Fruit fly (Drosophila melanogaster) whole organism, embryonic: ENCODE results near the gene Agpat1.
A peak's percentile ranks its signal among the peaks of the same experiment; 100 is the strongest.

ENCODE experiments used
- CG10209 ChIP-seq: fragments of 200-800 bp; sonication (Bioruptor generic); optimal IDR thresholded peaks from 3 replicates; lab custom pipeline; 2017; ENCODE audit warnings: missing biosample characterization, mild to moderate bottlenecking, missing genetic modification characterization, missing genetic modification reagents
- CG11085 ChIP-seq: fragments of 200-800 bp; sonication (Bioruptor generic); IDR thresholded peaks from 2 replicates; pipeline ENCODE4 v1.3.6; 2022; ENCODE audit warnings: missing biosample characterization, missing genetic modification characterization
- CG11560 ChIP-seq: fragments of 200-800 bp; sonication (Bioruptor generic); IDR thresholded peaks from 3 replicates; pipeline ENCODE4 v1.3.6; 2022; ENCODE audit warnings: missing biosample characterization, missing genetic modification characterization
- CG11695 ChIP-seq: fragments of 200-800 bp; sonication (Bioruptor generic); IDR thresholded peaks from 3 replicates; pipeline ENCODE4 v1.3.6; 2022; ENCODE audit warnings: missing biosample characterization, missing genetic modification characterization
- CG12942 ChIP-seq: fragments of 200-800 bp; sonication (Bioruptor generic); optimal IDR thresholded peaks from 3 replicates; lab custom pipeline; 2016; ENCODE audit warnings: missing biosample characterization, missing genetic modification characterization
- CG13123 ChIP-seq: fragments of 200-800 bp; sonication (Bioruptor generic); optimal IDR thresholded peaks from 2 replicates; lab custom pipeline; 2016; ENCODE audit warnings: missing biosample characterization, missing genetic modification characterization
- CG14050 ChIP-seq: fragments of 200-800 bp; sonication (Bioruptor generic); IDR thresholded peaks from 3 replicates; pipeline ENCODE4 v1.3.6; 2022; ENCODE audit warnings: missing biosample characterization, missing genetic modification characterization
- CG15269 ChIP-seq: fragments of 200-800 bp; sonication (Bioruptor generic); optimal IDR thresholded peaks from 2 replicates; lab custom pipeline; 2018; ENCODE audit warnings: missing biosample characterization, mild to moderate bottlenecking, missing genetic modification characterization, moderate library complexity
- CG1603 ChIP-seq: fragments of 200-800 bp; sonication (Bioruptor generic); optimal IDR thresholded peaks from 2 replicates; lab custom pipeline; 2019; ENCODE audit warnings: missing biosample characterization, mild to moderate bottlenecking, missing genetic modification characterization, moderate library complexity
- CG17912 ChIP-seq: fragments of 200-800 bp; sonication (Bioruptor generic); optimal IDR thresholded peaks from 2 replicates; lab custom pipeline; 2018; ENCODE audit warnings: missing biosample characterization, mild to moderate bottlenecking, missing genetic modification characterization
- CG2116 ChIP-seq: fragments of 200-800 bp; sonication (Bioruptor generic); optimal IDR thresholded peaks from 3 replicates; lab custom pipeline; 2018; ENCODE audit warnings: missing biosample characterization, mild to moderate bottlenecking, missing genetic modification characterization
- CG2889 ChIP-seq: fragments of 200-800 bp; sonication (Bioruptor generic); IDR thresholded peaks from 3 replicates; pipeline ENCODE4 v1.3.6; 2022; ENCODE audit warnings: missing biosample characterization, missing genetic modification characterization
- CG31365 ChIP-seq: fragments of 200-800 bp; sonication (Bioruptor generic); optimal IDR thresholded peaks from 2 replicates; lab custom pipeline; 2018; ENCODE audit warnings: missing biosample characterization, mild to moderate bottlenecking, missing genetic modification characterization
- CG31388 ChIP-seq: fragments of 200-800 bp; sonication (Bioruptor generic); optimal IDR thresholded peaks from 2 replicates; lab custom pipeline; 2016; ENCODE audit warnings: missing biosample characterization, missing genetic modification characterization
- CG3163 ChIP-seq: fragments of 200-800 bp; sonication (Bioruptor generic); optimal IDR thresholded peaks from 3 replicates; lab custom pipeline; 2016; ENCODE audit warnings: missing biosample characterization, missing genetic modification characterization
- CG32767 ChIP-seq: fragments of 200-800 bp; sonication (Bioruptor generic); IDR thresholded peaks from 2 replicates; pipeline ENCODE4 v1.3.6; 2022; ENCODE audit warnings: missing biosample characterization, missing genetic modification characterization
- CG4820 ChIP-seq: fragments of 200-800 bp; sonication (Bioruptor generic); optimal IDR thresholded peaks from 3 replicates; lab custom pipeline; 2016; ENCODE audit warnings: missing biosample characterization, missing genetic modification characterization
- CG6272 ChIP-seq: fragments of 200-800 bp; sonication (Bioruptor generic); IDR thresholded peaks from 2 replicates; pipeline ENCODE4 v1.3.6; 2022; ENCODE audit warnings: missing biosample characterization, missing genetic modification characterization
- CG6689 ChIP-seq: fragments of 200-800 bp; sonication (Bioruptor generic); IDR thresholded peaks from 2 replicates; pipeline ENCODE4 v1.3.6; 2022; ENCODE audit warnings: missing biosample characterization, missing genetic modification characterization
- CG6791 ChIP-seq: fragments of 200-800 bp; sonication (Bioruptor generic); IDR thresholded peaks from 3 replicates; pipeline ENCODE4 v1.3.6; 2022; ENCODE audit warnings: missing biosample characterization, missing genetic modification characterization; ENCODE audit not compliant: partially characterized antibody
- CG7556 ChIP-seq: fragments of 200-800 bp; sonication (Bioruptor generic); optimal IDR thresholded peaks from 2 replicates; lab custom pipeline; 2017; ENCODE audit warnings: missing biosample characterization, mild to moderate bottlenecking, missing genetic modification characterization
- D19B ChIP-seq: fragments of 200-800 bp; sonication (Bioruptor generic); optimal IDR thresholded peaks from 2 replicates; lab custom pipeline; 2017; ENCODE audit warnings: missing biosample characterization, mild to moderate bottlenecking, missing genetic modification characterization
- Dfd ChIP-seq, 2 experiments: fragments of >200 bp; optimal IDR thresholded peaks; 2 replicates each; lab custom pipeline; 2017; ENCODE audit warnings: missing biosample characterization in 2 of 2, missing genetic modification characterization in 2 of 2
- Dip3 ChIP-seq: fragments of 200-800 bp; sonication (Bioruptor generic); optimal IDR thresholded peaks from 3 replicates; lab custom pipeline; 2016; ENCODE audit warnings: missing biosample characterization, missing genetic modification characterization
- Dref ChIP-seq: fragments of 200-800 bp; sonication (Bioruptor generic); IDR thresholded peaks from 2 replicates; pipeline ENCODE4 v1.3.6; 2022; ENCODE audit warnings: missing biosample characterization, missing genetic modification characterization
- Drgx ChIP-seq: fragments of 200-800 bp; sonication (Bioruptor generic); IDR thresholded peaks from 2 replicates; pipeline ENCODE4 v1.3.6; 2022; ENCODE audit warnings: missing biosample characterization, missing genetic modification characterization
- Hey ChIP-seq: fragments of 200-800 bp; sonication (Bioruptor generic); optimal IDR thresholded peaks from 3 replicates; lab custom pipeline; 2018; ENCODE audit warnings: missing biosample characterization, mild to moderate bottlenecking, missing genetic modification characterization
- Lim3 ChIP-seq: fragments of 200-800 bp; sonication (Bioruptor generic); IDR thresholded peaks from 2 replicates; pipeline ENCODE4 v1.3.6; 2022; ENCODE audit warnings: missing biosample characterization, missing genetic modification characterization
- Mrtf ChIP-seq: fragments of 200-800 bp; sonication (Bioruptor generic); IDR thresholded peaks from 3 replicates; pipeline ENCODE4 v1.3.6; 2022; ENCODE audit warnings: missing biosample characterization, missing genetic modification characterization
- Myb ChIP-seq: fragments of 200-800 bp; sonication (Bioruptor generic); optimal IDR thresholded peaks from 2 replicates; lab custom pipeline; 2016; ENCODE audit warnings: missing biosample characterization, missing genetic modification characterization
- Nf-YC ChIP-seq: fragments of 200-800 bp; optimal IDR thresholded peaks from 3 replicates; lab custom pipeline; 2019; ENCODE audit warnings: missing biosample characterization, mild to moderate bottlenecking, missing genetic modification characterization, moderate library complexity
- Sry-δ ChIP-seq: fragments of 200-800 bp; sonication (Bioruptor generic); optimal IDR thresholded peaks from 2 replicates; lab custom pipeline; 2016; ENCODE audit warnings: missing biosample characterization, missing genetic modification characterization
- Xrp1 ChIP-seq: fragments of 200-800 bp; sonication (Bioruptor generic); IDR thresholded peaks from 2 replicates; pipeline ENCODE4 v1.3.6; 2022; ENCODE audit warnings: missing biosample characterization, missing genetic modification characterization
- emc ChIP-seq: fragments of 200-800 bp; sonication (Bioruptor generic); optimal IDR thresholded peaks from 2 replicates; lab custom pipeline; 2016; ENCODE audit warnings: missing biosample characterization, missing genetic modification characterization
- esg ChIP-seq: fragments of 200-800 bp; sonication (Bioruptor generic); conservative IDR thresholded peaks from 2 replicates; pipeline ENCODE4 v1.3.6; 2022; ENCODE audit warnings: missing biosample characterization, missing genetic modification characterization
- grn ChIP-seq: fragments of 200-800 bp; sonication (Bioruptor generic); optimal IDR thresholded peaks from 3 replicates; lab custom pipeline; 2017; ENCODE audit warnings: missing biosample characterization, missing genetic modification characterization
- ham ChIP-seq: fragments of 200-800 bp; sonication (Bioruptor generic); IDR thresholded peaks from 2 replicates; pipeline ENCODE4 v1.3.6; 2022; ENCODE audit warnings: missing biosample characterization, missing genetic modification characterization
- hbn ChIP-seq: fragments of 200-800 bp; sonication (Bioruptor generic); IDR thresholded peaks from 2 replicates; pipeline ENCODE4 v1.3.6; 2022; ENCODE audit warnings: missing biosample characterization, missing genetic modification characterization; ENCODE audit not compliant: partially characterized antibody
- inv ChIP-seq: fragments of 200-800 bp; sonication (Bioruptor generic); IDR thresholded peaks from 2 replicates; pipeline ENCODE4 v1.3.6; 2022; ENCODE audit warnings: missing biosample characterization, missing genetic modification characterization; ENCODE audit not compliant: partially characterized antibody
- kah ChIP-seq: fragments of 200-800 bp; sonication (Bioruptor generic); optimal IDR thresholded peaks from 2 replicates; lab custom pipeline; 2018; ENCODE audit warnings: missing biosample characterization, mild to moderate bottlenecking, missing genetic modification characterization
- nmo ChIP-seq: fragments of 200-800 bp; sonication (Bioruptor generic); optimal IDR thresholded peaks from 2 replicates; lab custom pipeline; 2018; ENCODE audit warnings: missing biosample characterization, mild to moderate bottlenecking, missing genetic modification characterization, moderate library complexity
- nom ChIP-seq: fragments of 200-800 bp; sonication (Bioruptor generic); optimal IDR thresholded peaks from 2 replicates; lab custom pipeline; 2017; ENCODE audit warnings: missing biosample characterization, missing genetic modification characterization, mild to moderate bottlenecking, moderate library complexity, missing genetic modification reagents
- otp ChIP-seq: fragments of 200-800 bp; sonication (Bioruptor generic); IDR thresholded peaks from 3 replicates; pipeline ENCODE4, ENCODE4 v1.3.6; 2022; ENCODE audit warnings: missing biosample characterization, missing genetic modification characterization
- psq ChIP-seq: fragments of 200-800 bp; sonication (Bioruptor generic); optimal IDR thresholded peaks from 2 replicates; lab custom pipeline; 2017; ENCODE audit warnings: missing biosample characterization, missing genetic modification characterization
- shn ChIP-seq: fragments of 200-800 bp; sonication (Bioruptor generic); optimal IDR thresholded peaks from 3 replicates; lab custom pipeline; 2016; ENCODE audit warnings: missing biosample characterization, missing genetic modification characterization
- sim ChIP-seq: fragments of 200-800 bp; sonication (Bioruptor generic); IDR thresholded peaks from 2 replicates; pipeline ENCODE4 v1.3.6; 2022; ENCODE audit warnings: missing biosample characterization, missing genetic modification characterization
- sisA ChIP-seq: fragments of 200-800 bp; sonication (Bioruptor generic); IDR thresholded peaks from 2 replicates; pipeline ENCODE4 v1.3.6; 2022; ENCODE audit warnings: missing biosample characterization, missing genetic modification characterization
- slp2 ChIP-seq: fragments of 200-800 bp; sonication (Bioruptor generic); optimal IDR thresholded peaks from 2 replicates; lab custom pipeline; 2016; ENCODE audit warnings: missing biosample characterization, missing genetic modification characterization
- sug ChIP-seq: fragments of 200-800 bp; optimal IDR thresholded peaks from 2 replicates; lab custom pipeline; 2019; ENCODE audit warnings: missing biosample characterization, mild to moderate bottlenecking, missing genetic modification characterization, moderate library complexity
- tna ChIP-seq: fragments of 200-800 bp; sonication (Bioruptor generic); IDR thresholded peaks from 2 replicates; pipeline ENCODE4 v1.3.6; 2022; ENCODE audit warnings: missing biosample characterization, missing genetic modification characterization; ENCODE audit not compliant: partially characterized antibody
- usp ChIP-seq: fragments of >200 bp; optimal IDR thresholded peaks from 2 replicates; lab custom pipeline; 2017; ENCODE audit warnings: missing biosample characterization, missing genetic modification characterization

The Agpat1 gene

DNA sequence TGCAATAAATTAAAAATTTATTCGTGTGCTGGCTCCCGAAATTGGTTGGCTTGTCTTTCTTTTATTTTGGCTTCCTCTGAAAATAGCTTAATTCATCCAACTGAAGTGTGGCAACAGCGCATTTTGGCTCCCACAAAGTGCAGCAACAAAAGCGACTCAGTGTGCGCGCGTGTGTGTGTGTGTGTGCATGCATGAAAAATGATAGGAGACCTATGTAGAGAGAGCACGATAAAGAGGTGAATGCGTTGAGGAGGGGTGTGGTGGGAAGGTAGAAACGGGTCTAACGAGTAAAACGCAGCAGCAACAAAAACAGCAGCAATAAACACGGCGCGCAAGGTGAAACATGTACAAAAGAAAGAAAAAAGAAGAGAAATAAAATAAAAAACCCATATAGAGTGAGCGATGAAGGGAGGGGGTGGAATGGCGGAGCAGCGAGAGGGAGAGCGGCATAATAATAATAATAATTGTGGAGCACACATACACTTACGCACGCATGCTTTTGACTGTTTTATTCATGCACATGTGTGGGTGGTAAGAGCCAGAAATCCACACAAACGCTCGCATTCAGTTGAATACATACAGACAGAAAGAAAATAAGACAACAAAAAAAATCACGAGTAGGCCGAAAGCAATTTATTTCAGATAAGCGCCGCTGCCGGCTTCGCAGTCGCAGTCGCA lies 27.9 kb upstream of the Agpat1 start (continued):
- TF ChIP-seq otp (GFP tag; lab: Robert Waterston, UW) (peak; percentile 31; the same call in 1 of the 3 replicates), Sry-δ (no peak), sisA (GFP tag; lab: Robert Waterston, UW) (no peak), grn (GFP tag; lab: Kevin White, UChicago) (peak; percentile 42), usp (GFP tag; lab: Kevin White, UChicago) (no peak), Myb (GFP tag; lab: Kevin White, UChicago) (no peak), ham (GFP tag; lab: Robert Waterston, UW) (no peak), CG3163 (GFP tag; lab: Kevin White, UChicago) (peak; percentile 38), Hey (tag; lab: Kevin White, UChicago) (no peak), kah (GFP tag; lab: Kevin White, UChicago) (no peak), tna (GFP tag; lab: Robert Waterston, UW) (no peak), CG11560 (no peak), CG12942 (GFP tag; lab: Kevin White, UChicago) (no peak), CG4820 (no peak), CG31388 (GFP tag; lab: Kevin White, UChicago) (no peak), CG14050 (GFP tag; lab: Robert Waterston, UW) (no peak), Dref (GFP tag; lab: Robert Waterston, UW) (no peak), sim (GFP tag; lab: Robert Waterston, UW) (no peak), CG6272 (GFP tag; lab: Robert Waterston, UW) (no peak), CG13123 (GFP tag; lab: Kevin White, UChicago) (no peak), CG6689 (GFP tag; lab: Robert Waterston, UW) (peak; percentile 33; the same call in 1 of the 2 replicates), CG31365 (no peak), hbn (GFP tag; lab: Robert Waterston, UW) (no peak), Xrp1 (GFP tag; lab: Robert Waterston, UW) (peak; percentile 15; the same call in 1 of the 2 replicates), D19B (GFP tag; lab: Kevin White, UChicago) (no peak), Lim3 (GFP tag; lab: Robert Waterston, UW) (no peak), emc (no peak), CG7556 (GFP tag; lab: Kevin White, UChicago) (no peak), CG17912 (GFP tag; lab: Kevin White, UChicago) (no peak), CG11085 (GFP tag; lab: Robert Waterston, UW) (no peak), sug (tag; lab: Kevin White, UChicago) (no peak), Nf-YC (tag; lab: Kevin White, UChicago) (peak; percentile 27), psq (GFP tag; lab: Kevin White, UChicago) (peak; percentile 84), slp2 (no peak), Drgx (peak; percentile 91), nmo (GFP tag; lab: Kevin White, UChicago) (no peak), CG2116 (GFP tag; lab: Kevin White, UChicago) (no peak), CG32767 (GFP tag; lab: Robert Waterston, UW) (no peak), CG11695 (0 out of 3 replicates have a peak, but pooled peaks have one; percentile 55), shn (GFP tag; lab: Kevin White, UChicago) (no peak), CG10209 (peak; percentile 44), CG1603 (tag; lab: Kevin White, UChicago) (peak; percentile 20), inv (GFP tag; lab: Robert Waterston, UW) (no peak), CG15269 (tag; lab: Kevin White, UChicago) (no peak), Dip3 (GFP tag; lab: Kevin White, UChicago) (no peak), Mrtf (GFP tag; lab: Robert Waterston, UW) (no peak), nom (GFP tag; lab: Kevin White, UChicago) (peak; percentile 98), esg (no peak), CG6791 (no peak), Dfd (GFP tag; optimal IDR thresholded peaks at IDR 0.05; lab: Kevin White, UChicago) (no peak), CG2889 (GFP tag; lab: Robert Waterston, UW) (no peak)
